Worm (Caenorhabditis elegans) whole organism, L1 larva: ENCODE measurements around the gene sec-31.

Experiments used
- C04F5.9 ChIP-seq: sonication (generic microtip); optimal IDR thresholded peaks from 2 replicates; lab custom pipeline; 2016; ENCODE audit warnings: missing genetic modification characterization, missing compliant biosample characterization
- F16B12.6 ChIP-seq: fragments of 150-350 bp; optimal IDR thresholded peaks from 2 replicates; lab custom pipeline; 2014; ENCODE audit warnings: missing biosample characterization, missing genetic modification characterization
- aha-1 ChIP-seq: fragments of 150-350 bp; optimal IDR thresholded peaks from 2 replicates; lab custom pipeline; 2014; ENCODE audit warnings: missing biosample characterization, missing genetic modification characterization
- aly-2 ChIP-seq: fragments of 150-350 bp; optimal IDR thresholded peaks from 2 replicates; lab custom pipeline; 2014; ENCODE audit warnings: missing biosample characterization, missing genetic modification characterization
- blmp-1 ChIP-seq: fragments of 150-350 bp; optimal IDR thresholded peaks from 2 replicates; lab custom pipeline; 2014; ENCODE audit warnings: missing biosample characterization, missing genetic modification characterization
- ceh-8 ChIP-seq: fragments of 200-800 bp; sonication (Bioruptor generic); optimal IDR thresholded peaks from 2 replicates; lab custom pipeline; 2018; ENCODE audit warnings: mild to moderate bottlenecking, missing genetic modification characterization, moderate library complexity, missing compliant biosample characterization
- ceh-82 ChIP-seq, 3 experiments: fragments of 150-350 bp in 1 of 3; sonication (generic microtip) in 2 of 3; optimal IDR thresholded peaks; 2 replicates each; lab custom pipeline; 2014 to 2017; ENCODE audit warnings: missing biosample characterization in 3 of 3, missing genetic modification characterization in 3 of 3
- ceh-90 ChIP-seq: sonication (generic microtip); optimal IDR thresholded peaks from 2 replicates; lab custom pipeline; 2016; ENCODE audit warnings: missing genetic modification characterization, missing compliant biosample characterization
- ces-1 ChIP-seq: fragments of 150-350 bp; optimal IDR thresholded peaks from 2 replicates; lab custom pipeline; 2014; ENCODE audit warnings: missing biosample characterization, missing genetic modification reagents, missing genetic modification characterization
- dsc-1 ChIP-seq: sonication (generic microtip); optimal IDR thresholded peaks from 2 replicates; lab custom pipeline; 2016; ENCODE audit warnings: mild to moderate bottlenecking, missing genetic modification characterization, missing compliant biosample characterization
- efl-1 ChIP-seq, 4 experiments: fragments of 150-350 bp; optimal IDR thresholded peaks in 3 of 4; peaks in 1 of 4; 1 replicate in 1 of 4; 2 replicates in 3 of 4; lab custom pipeline; 2014; ENCODE audit warnings: missing biosample characterization in 2 of 4, missing genetic modification characterization in 2 of 4, missing genetic modification reagents in 2 of 4
- efl-3 ChIP-seq: fragments of 200-800 bp; sonication (Bioruptor generic); optimal IDR thresholded peaks from 2 replicates; lab custom pipeline; 2018; ENCODE audit warnings: mild to moderate bottlenecking, missing genetic modification characterization, missing compliant biosample characterization
- egl-27 ChIP-seq, 2 experiments: fragments of 150-350 bp in 1 of 2; sonication (generic microtip); optimal IDR thresholded peaks; 3 replicates each; lab custom pipeline; 2017 to 2018; ENCODE audit warnings: missing biosample characterization in 2 of 2, missing genetic modification characterization in 2 of 2, missing genetic modification reagents in 2 of 2
- ets-5 ChIP-seq: fragments of 200-800 bp; sonication (Bioruptor generic); IDR thresholded peaks from 2 replicates; pipeline ENCODE4 v1.3.6; 2022; ENCODE audit warnings: missing genetic modification characterization, missing compliant biosample characterization
- fkh-10 ChIP-seq: sonication (generic microtip); optimal IDR thresholded peaks from 2 replicates; lab custom pipeline; 2017; ENCODE audit warnings: missing biosample characterization, missing genetic modification reagents, missing genetic modification characterization
- fkh-4 ChIP-seq: sonication (generic microtip); optimal IDR thresholded peaks from 2 replicates; lab custom pipeline; 2016; ENCODE audit warnings: missing compliant biosample characterization, missing genetic modification characterization, borderline replicate concordance
- fos-1 ChIP-seq: fragments of 150-350 bp; optimal IDR thresholded peaks from 2 replicates; lab custom pipeline; 2014; ENCODE audit warnings: missing biosample characterization, missing genetic modification characterization
- hlh-4 ChIP-seq: sonication (generic microtip); optimal IDR thresholded peaks from 2 replicates; lab custom pipeline; 2016; ENCODE audit warnings: mild to moderate bottlenecking, missing genetic modification characterization, missing compliant biosample characterization
- irx-1 ChIP-seq: sonication (generic microtip); optimal IDR thresholded peaks from 2 replicates; lab custom pipeline; 2016; ENCODE audit warnings: missing genetic modification characterization, missing compliant biosample characterization
- isw-1 ChIP-seq: fragments of 200-800 bp; sonication (Bioruptor generic); IDR thresholded peaks from 2 replicates; pipeline ENCODE4 v1.3.6; 2022; ENCODE audit warnings: missing genetic modification characterization, missing compliant biosample characterization
- jun-1 ChIP-seq: fragments of 150-350 bp; optimal IDR thresholded peaks from 2 replicates; lab custom pipeline; 2014; ENCODE audit warnings: missing biosample characterization, missing genetic modification reagents, missing genetic modification characterization
- lin-13 ChIP-seq: fragments of 150-350 bp; optimal IDR thresholded peaks from 2 replicates; lab custom pipeline; 2014; ENCODE audit warnings: missing biosample characterization, missing genetic modification reagents, missing genetic modification characterization
- mab-9 ChIP-seq: fragments of 200-800 bp; sonication (Bioruptor generic); IDR thresholded peaks from 2 replicates; pipeline ENCODE4 v1.3.6; 2022; ENCODE audit warnings: missing genetic modification reagents, missing genetic modification characterization, missing compliant biosample characterization
- mdl-1 ChIP-seq, 2 experiments: fragments of 150-350 bp; optimal IDR thresholded peaks; 2 replicates each; lab custom pipeline; 2014 to 2017; ENCODE audit warnings: missing biosample characterization in 2 of 2, missing genetic modification characterization in 2 of 2, inconsistent platforms in 1 of 2
- mep-1 ChIP-seq: fragments of 150-350 bp; optimal IDR thresholded peaks from 2 replicates; lab custom pipeline; 2014; ENCODE audit warnings: missing biosample characterization, missing genetic modification characterization
- nhr-12 ChIP-seq: sonication (generic microtip); optimal IDR thresholded peaks from 2 replicates; lab custom pipeline; 2017; ENCODE audit warnings: missing biosample characterization, missing genetic modification characterization
- nhr-19 ChIP-seq: fragments of 200-800 bp; sonication (Bioruptor generic); conservative IDR thresholded peaks from 2 replicates; pipeline ENCODE4 v1.3.6; 2022; ENCODE audit warnings: missing genetic modification characterization, missing compliant biosample characterization
- nhr-47 ChIP-seq: sonication (generic microtip); optimal IDR thresholded peaks from 2 replicates; lab custom pipeline; 2016; ENCODE audit warnings: mild to moderate bottlenecking, missing genetic modification characterization, moderate library complexity, missing compliant biosample characterization
- nhr-71 ChIP-seq: sonication (generic microtip); optimal IDR thresholded peaks from 2 replicates; lab custom pipeline; 2016; ENCODE audit warnings: mild to moderate bottlenecking, missing genetic modification characterization, moderate library complexity, missing compliant biosample characterization
- nhr-76 ChIP-seq: sonication (generic microtip); optimal IDR thresholded peaks from 2 replicates; lab custom pipeline; 2017; ENCODE audit warnings: missing biosample characterization, missing genetic modification characterization
- nhr-77 ChIP-seq: fragments of 150-350 bp; optimal IDR thresholded peaks from 2 replicates; lab custom pipeline; 2014; ENCODE audit warnings: missing biosample characterization, missing genetic modification characterization
- nhr-84 ChIP-seq: sonication (generic microtip); optimal IDR thresholded peaks from 2 replicates; lab custom pipeline; 2017; ENCODE audit warnings: missing biosample characterization, missing genetic modification characterization
- nhr-85 ChIP-seq: sonication (generic microtip); peaks from one replicate; lab custom pipeline; 2016; ENCODE audit warnings: missing genetic modification characterization, inconsistent platforms, missing compliant biosample characterization
- pax-3 ChIP-seq: fragments of 200-800 bp; sonication (Bioruptor generic); optimal IDR thresholded peaks from 2 replicates; lab custom pipeline; 2018; ENCODE audit warnings: mild to moderate bottlenecking, missing genetic modification characterization, moderate library complexity, missing compliant biosample characterization
- rnt-1 ChIP-seq: sonication (generic microtip); optimal IDR thresholded peaks from 2 replicates; lab custom pipeline; 2016; ENCODE audit warnings: mild to moderate bottlenecking, missing genetic modification characterization, moderate library complexity, missing compliant biosample characterization
- skn-1 ChIP-seq: fragments of 150-350 bp; optimal IDR thresholded peaks from 2 replicates; lab custom pipeline; 2014; ENCODE audit warnings: missing biosample characterization, missing genetic modification characterization
- snpc-4 ChIP-seq: fragments of 150-350 bp; optimal IDR thresholded peaks from 2 replicates; lab custom pipeline; 2014; ENCODE audit warnings: missing biosample characterization, missing genetic modification characterization
- sptf-1 ChIP-seq: fragments of 150-350 bp; optimal IDR thresholded peaks from 2 replicates; lab custom pipeline; 2014; ENCODE audit warnings: missing biosample characterization, missing genetic modification characterization
- sup-37 ChIP-seq: fragments of 200-800 bp; sonication (Bioruptor generic); optimal IDR thresholded peaks from 2 replicates; lab custom pipeline; 2018; ENCODE audit warnings: mild to moderate bottlenecking, missing genetic modification characterization, missing compliant biosample characterization
- tbx-2 ChIP-seq: sonication (generic microtip); optimal IDR thresholded peaks from 2 replicates; lab custom pipeline; 2016; ENCODE audit warnings: missing genetic modification characterization, missing compliant biosample characterization
- unc-130 ChIP-seq: fragments of 150-350 bp; optimal IDR thresholded peaks from 2 replicates; lab custom pipeline; 2017; ENCODE audit warnings: missing biosample characterization, missing genetic modification characterization, inconsistent platforms
- vab-15 ChIP-seq: sonication (generic microtip); optimal IDR thresholded peaks from 2 replicates; lab custom pipeline; 2017; ENCODE audit warnings: missing genotype, mild to moderate bottlenecking, missing genetic modification characterization, missing compliant biosample characterization
- zip-4 ChIP-seq: fragments of 200-800 bp; sonication (Bioruptor generic); optimal IDR thresholded peaks from 2 replicates; lab custom pipeline; 2018; ENCODE audit warnings: mild to moderate bottlenecking, missing genetic modification characterization, moderate library complexity, missing compliant biosample characterization
- ztf-4 ChIP-seq: fragments of 150-350 bp; optimal IDR thresholded peaks from 2 replicates; lab custom pipeline; 2014; ENCODE audit warnings: missing biosample characterization, missing genetic modification characterization

Gene sec-31

DNA sequence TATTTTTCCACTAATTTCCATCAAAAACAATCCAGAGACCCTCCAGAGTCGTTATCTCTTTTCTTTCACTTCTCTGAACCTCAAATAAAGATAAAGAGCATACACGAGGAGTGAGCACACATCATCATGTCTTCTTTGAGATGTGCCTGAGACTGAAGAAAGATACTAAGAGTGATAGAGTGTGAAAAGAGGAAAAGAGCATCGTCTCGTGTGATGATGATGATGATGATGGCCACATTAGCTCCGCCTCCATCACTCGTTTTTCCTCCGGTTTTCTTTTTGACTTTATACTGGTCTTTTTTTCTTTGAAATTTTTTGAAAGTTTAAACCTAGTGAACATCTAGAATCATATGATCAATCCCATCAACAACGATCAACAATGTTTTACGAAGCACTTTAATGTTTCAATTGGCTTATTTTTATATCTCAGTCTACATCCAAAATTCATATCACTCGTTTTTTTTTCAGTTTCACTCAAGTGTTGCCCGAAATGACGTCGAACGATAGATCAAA lies 17.6 kb downstream of the sec-31 start, which contains the start of gene T01G1.2 (continued):
- TF ChIP-seq isw-1 (GFP tag; lab: Robert Waterston, UW) (no peak), ets-5 (no peak), fkh-10 (GFP tag; lab: Kevin White, UChicago) (no peak), zip-4 (GFP tag; lab: Kevin White, UChicago) (no peak), skn-1 (tag; lab: Kevin White, UChicago) (peak; percentile 47), dsc-1 (tag; lab: Kevin White, UChicago) (peak; percentile 42), snpc-4 (tag; lab: Kevin White, UChicago) (no peak), nhr-76 (tag; lab: Kevin White, UChicago) (no peak), nhr-77 (tag; lab: Kevin White, UChicago) (no peak), rnt-1 (tag; lab: Kevin White, UChicago) (peak; percentile 61), ceh-82 (tag; optimal IDR thresholded peaks at IDR 0.05; lab: Kevin White, UChicago) (no peak), nhr-12 (tag; lab: Kevin White, UChicago) (no peak), egl-27 (tag; optimal IDR thresholded peaks at IDR 0.05; lab: Kevin White, UChicago) (no peak), ztf-4 (no peak), efl-1 (optimal IDR thresholded peaks at IDR 0.05; lab: Kevin White, UChicago) (no peak), efl-1 (GFP tag; optimal IDR thresholded peaks at IDR 0.05 in 1 of 2; lab: Kevin White, UChicago) (no peak), nhr-47 (tag; lab: Kevin White, UChicago) (peak; percentile 39), nhr-19 (GFP tag; lab: Robert Waterston, UW) (no peak), ceh-8 (GFP tag; lab: Kevin White, UChicago) (no peak), lin-13 (no peak), vab-15 (no peak), efl-3 (GFP tag; lab: Kevin White, UChicago) (no peak), mdl-1 (tag; optimal IDR thresholded peaks at IDR 0.05; lab: Kevin White, UChicago) (peak in 1 of 2 experiments; percentile 25), fos-1 (tag; lab: Kevin White, UChicago) (no peak), C04F5.9 (tag; lab: Kevin White, UChicago) (no peak), F16B12.6 (no peak), aly-2 (tag; lab: Kevin White, UChicago) (no peak), irx-1 (tag; lab: Kevin White, UChicago) (no peak), unc-130 (tag; lab: Kevin White, UChicago) (peak; percentile 31), ces-1 (GFP tag; lab: Kevin White, UChicago) (no peak), ceh-90 (no peak), sup-37 (no peak), sptf-1 (tag; lab: Kevin White, UChicago) (no peak), nhr-85 (tag; lab: Kevin White, UChicago) (no peak), tbx-2 (no peak), mab-9 (GFP tag; lab: Robert Waterston, UW) (no peak), blmp-1 (tag; lab: Kevin White, UChicago) (no peak), pax-3 (no peak), aha-1 (tag; lab: Kevin White, UChicago) (no peak), fkh-4 (tag; lab: Kevin White, UChicago) (no peak), jun-1 (tag; lab: Kevin White, UChicago) (no peak), nhr-84 (tag; lab: Kevin White, UChicago) (no peak), mep-1 (no peak)

DNA sequence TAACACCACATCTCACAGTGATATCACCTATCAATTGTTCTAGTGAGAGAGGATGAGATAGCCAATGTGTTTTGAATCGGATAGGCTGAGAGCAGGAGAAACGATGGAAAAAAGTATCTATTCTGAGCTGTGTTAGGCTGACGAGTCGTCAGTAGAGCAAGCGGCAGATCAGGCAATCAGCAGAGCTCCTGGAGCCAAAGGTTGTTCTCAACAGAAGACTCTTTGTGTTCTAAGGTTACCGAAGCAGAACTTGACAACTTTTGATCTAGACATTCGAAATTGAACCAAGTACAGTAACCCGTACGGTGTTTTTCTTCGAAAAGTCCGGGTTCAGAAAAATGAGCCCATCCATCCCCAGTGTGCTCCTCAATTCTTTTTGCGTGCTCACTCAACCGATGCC lies 18.8 kb downstream of the sec-31 start:
- peak; percentile 37 for TF ChIP-seq rnt-1 (tag; lab: Kevin White, UChicago)
- no peak for TF ChIP-seq tbx-2
- TF ChIP-seq nhr-71 (tag; lab: Kevin White, UChicago): peak; percentile 22
- TF ChIP-seq hlh-4 (tag; lab: Kevin White, UChicago): no peak
- TF ChIP-seq, all 84 proteins: peak for 2
